Fruit fly (Drosophila melanogaster) whole organism, embryonic: Measurements from ENCODE around the gene SK.
A peak's percentile ranks its signal among the peaks of the same experiment; 100 is the strongest.

Source experiments
- Ada2b ChIP-seq: fragments of 200-800 bp; sonication (Bioruptor generic); IDR thresholded peaks from 2 replicates; pipeline ENCODE4 v1.3.6; 2022; ENCODE audit warnings: missing biosample characterization, missing genetic modification characterization
- Atf3 ChIP-seq: fragments of 200-800 bp; sonication (Bioruptor generic); optimal IDR thresholded peaks from 3 replicates; lab custom pipeline; 2016; ENCODE audit warnings: missing biosample characterization, missing genetic modification characterization
- Blimp-1 ChIP-seq: fragments of 200-800 bp; sonication (Bioruptor generic); optimal IDR thresholded peaks from 3 replicates; lab custom pipeline; 2018; ENCODE audit warnings: missing biosample characterization, missing genetic modification characterization, mild to moderate bottlenecking, moderate library complexity, missing genetic modification reagents
- Bteb2 ChIP-seq: fragments of 200-800 bp; sonication (Bioruptor generic); optimal IDR thresholded peaks from 2 replicates; lab custom pipeline; 2016; ENCODE audit warnings: missing biosample characterization, missing genetic modification characterization
- CG10321 ChIP-seq: fragments of 200-800 bp; sonication (Bioruptor generic); IDR thresholded peaks from 2 replicates; pipeline ENCODE4 v1.3.6; 2022; ENCODE audit warnings: missing biosample characterization, missing genetic modification characterization
- CG12104 ChIP-seq: fragments of 200-800 bp; sonication (Bioruptor generic); optimal IDR thresholded peaks from 3 replicates; lab custom pipeline; 2016; ENCODE audit warnings: missing biosample characterization, missing genetic modification characterization
- CG12391 ChIP-seq: fragments of 200-800 bp; sonication (Bioruptor generic); optimal IDR thresholded peaks from 3 replicates; lab custom pipeline; 2018; ENCODE audit warnings: missing biosample characterization, mild to moderate bottlenecking, missing genetic modification characterization, moderate library complexity
- CG14050 ChIP-seq: fragments of 200-800 bp; sonication (Bioruptor generic); IDR thresholded peaks from 3 replicates; pipeline ENCODE4 v1.3.6; 2022; ENCODE audit warnings: missing biosample characterization, missing genetic modification characterization
- CG17385 ChIP-seq: fragments of 200-800 bp; sonication (Bioruptor generic); optimal IDR thresholded peaks from 3 replicates; lab custom pipeline; 2018; ENCODE audit warnings: missing biosample characterization, mild to moderate bottlenecking, missing genetic modification characterization
- CG2875 ChIP-seq: fragments of 200-800 bp; sonication (Bioruptor generic); optimal IDR thresholded peaks from 2 replicates; lab custom pipeline; 2017; ENCODE audit warnings: missing biosample characterization, mild to moderate bottlenecking, missing genetic modification characterization, missing genetic modification reagents
- CG3065 ChIP-seq: fragments of 200-800 bp; sonication (Bioruptor generic); optimal IDR thresholded peaks from 2 replicates; lab custom pipeline; 2016; ENCODE audit warnings: missing biosample characterization, missing genetic modification characterization
- CG31365 ChIP-seq: fragments of 200-800 bp; sonication (Bioruptor generic); optimal IDR thresholded peaks from 2 replicates; lab custom pipeline; 2018; ENCODE audit warnings: missing biosample characterization, mild to moderate bottlenecking, missing genetic modification characterization
- CG3163 ChIP-seq: fragments of 200-800 bp; sonication (Bioruptor generic); optimal IDR thresholded peaks from 3 replicates; lab custom pipeline; 2016; ENCODE audit warnings: missing biosample characterization, missing genetic modification characterization
- CG34224 ChIP-seq: fragments of 200-800 bp; sonication (Bioruptor generic); IDR thresholded peaks from 3 replicates; pipeline ENCODE4 v1.3.6; 2022; ENCODE audit warnings: missing biosample characterization, missing genetic modification characterization; ENCODE audit not compliant: partially characterized antibody
- CG34376 ChIP-seq: fragments of 200-800 bp; sonication (Bioruptor generic); optimal IDR thresholded peaks from 2 replicates; lab custom pipeline; 2018; ENCODE audit warnings: missing biosample characterization, mild to moderate bottlenecking, missing genetic modification characterization
- CG3995 ChIP-seq: fragments of 200-800 bp; sonication (Bioruptor generic); optimal IDR thresholded peaks from 3 replicates; lab custom pipeline; 2016; ENCODE audit warnings: missing biosample characterization, missing genetic modification characterization
- CG4820 ChIP-seq: fragments of 200-800 bp; sonication (Bioruptor generic); optimal IDR thresholded peaks from 3 replicates; lab custom pipeline; 2016; ENCODE audit warnings: missing biosample characterization, missing genetic modification characterization
- CG6272 ChIP-seq: fragments of 200-800 bp; sonication (Bioruptor generic); IDR thresholded peaks from 2 replicates; pipeline ENCODE4 v1.3.6; 2022; ENCODE audit warnings: missing biosample characterization, missing genetic modification characterization
- CG9437 ChIP-seq: fragments of 200-800 bp; sonication (Bioruptor generic); optimal IDR thresholded peaks from 2 replicates; lab custom pipeline; 2018; ENCODE audit warnings: missing biosample characterization, mild to moderate bottlenecking, missing genetic modification characterization
- CG9727 ChIP-seq: fragments of 200-800 bp; sonication (Bioruptor generic); optimal IDR thresholded peaks from 3 replicates; lab custom pipeline; 2017; ENCODE audit warnings: missing biosample characterization, mild to moderate bottlenecking, missing genetic modification characterization
- Dll ChIP-seq: fragments of 200-800 bp; sonication (Bioruptor generic); IDR thresholded peaks from 4 replicates; pipeline ENCODE4 v1.3.6; 2022; ENCODE audit warnings: missing biosample characterization, missing genetic modification characterization; ENCODE audit not compliant: partially characterized antibody
- Drgx ChIP-seq: fragments of 200-800 bp; sonication (Bioruptor generic); IDR thresholded peaks from 2 replicates; pipeline ENCODE4 v1.3.6; 2022; ENCODE audit warnings: missing biosample characterization, missing genetic modification characterization
- Ets65A ChIP-seq: fragments of 200-800 bp; sonication (Bioruptor generic); peaks from one replicate; lab custom pipeline; 2016; ENCODE audit warnings: missing biosample characterization, missing genetic modification characterization
- Gug ChIP-seq: fragments of 200-800 bp; sonication (Bioruptor generic); IDR thresholded peaks from 4 replicates; pipeline ENCODE4 v1.3.6; 2022; ENCODE audit warnings: missing biosample characterization, missing genetic modification characterization
- H15 ChIP-seq: fragments of 200-800 bp; sonication (Bioruptor generic); IDR thresholded peaks from 3 replicates; pipeline ENCODE4 v1.3.6; 2022; ENCODE audit warnings: missing biosample characterization, missing genetic modification characterization
- Hmx ChIP-seq: fragments of 200-800 bp; sonication (Bioruptor generic); optimal IDR thresholded peaks from 2 replicates; lab custom pipeline; 2016; ENCODE audit warnings: missing biosample characterization, missing genetic modification characterization
- Mad ChIP-seq: fragments of 200-800 bp; sonication (Bioruptor generic); optimal IDR thresholded peaks from 2 replicates; lab custom pipeline; 2016; ENCODE audit warnings: missing biosample characterization, missing genetic modification characterization
- Opbp ChIP-seq: fragments of 200-800 bp; sonication (Bioruptor generic); IDR thresholded peaks from 3 replicates; pipeline ENCODE4 v1.3.6; 2022; ENCODE audit warnings: missing biosample characterization, missing genetic modification characterization; ENCODE audit not compliant: partially characterized antibody
- Sox102F ChIP-seq: fragments of 200-800 bp; sonication (Bioruptor generic); optimal IDR thresholded peaks from 2 replicates; lab custom pipeline; 2018; ENCODE audit warnings: missing biosample characterization, mild to moderate bottlenecking, missing genetic modification characterization, moderate library complexity
- Xbp1 ChIP-seq: fragments of 200-800 bp; sonication (Bioruptor generic); optimal IDR thresholded peaks from 3 replicates; lab custom pipeline; 2016; ENCODE audit warnings: missing biosample characterization, mild to moderate bottlenecking, missing genetic modification characterization
- bab2 ChIP-seq: fragments of 200-800 bp; sonication (Bioruptor generic); optimal IDR thresholded peaks from 2 replicates; lab custom pipeline; 2016; ENCODE audit warnings: missing biosample characterization, missing genetic modification characterization
- chif ChIP-seq, 2 experiments: fragments of 200-800 bp; sonication (Bioruptor generic); optimal IDR thresholded peaks; 3 replicates each; lab custom pipeline; 2016; ENCODE audit warnings: missing biosample characterization in 2 of 2, missing genetic modification characterization in 2 of 2
- chm ChIP-seq: fragments of 200-800 bp; sonication (Bioruptor generic); IDR thresholded peaks from 2 replicates; pipeline ENCODE4 v1.3.6; 2022; ENCODE audit warnings: missing biosample characterization, missing genetic modification characterization
- corto ChIP-seq: fragments of 200-800 bp; sonication (Bioruptor generic); optimal IDR thresholded peaks from 2 replicates; lab custom pipeline; 2016; ENCODE audit warnings: missing biosample characterization, mild to moderate bottlenecking, missing genetic modification characterization, moderate library complexity
- da ChIP-seq: fragments of 200-800 bp; sonication (Bioruptor generic); optimal IDR thresholded peaks from 2 replicates; lab custom pipeline; 2016; ENCODE audit warnings: missing biosample characterization, missing genetic modification characterization
- dmrt99B ChIP-seq: fragments of 200-800 bp; sonication (Bioruptor generic); optimal IDR thresholded peaks from 2 replicates; lab custom pipeline; 2018; ENCODE audit warnings: missing biosample characterization, mild to moderate bottlenecking, missing genetic modification characterization, moderate library complexity
- dpn ChIP-seq, 2 experiments: fragments of 200-800 bp; sonication (Bioruptor generic); optimal IDR thresholded peaks; 3 replicates each; lab custom pipeline; 2016; ENCODE audit warnings: missing biosample characterization in 2 of 2, missing genetic modification characterization in 2 of 2
- esg ChIP-seq: fragments of 200-800 bp; sonication (Bioruptor generic); conservative IDR thresholded peaks from 2 replicates; pipeline ENCODE4 v1.3.6; 2022; ENCODE audit warnings: missing biosample characterization, missing genetic modification characterization
- fru ChIP-seq: fragments of >200 bp; optimal IDR thresholded peaks from 2 replicates; lab custom pipeline; 2017
- h ChIP-seq: fragments of >200 bp; optimal IDR thresholded peaks from 2 replicates; lab custom pipeline; 2017
- ham ChIP-seq: fragments of 200-800 bp; sonication (Bioruptor generic); IDR thresholded peaks from 2 replicates; pipeline ENCODE4 v1.3.6; 2022; ENCODE audit warnings: missing biosample characterization, missing genetic modification characterization
- inv ChIP-seq: fragments of 200-800 bp; sonication (Bioruptor generic); IDR thresholded peaks from 2 replicates; pipeline ENCODE4 v1.3.6; 2022; ENCODE audit warnings: missing biosample characterization, missing genetic modification characterization; ENCODE audit not compliant: partially characterized antibody
- lmd ChIP-seq: fragments of 200-800 bp; sonication (Bioruptor generic); IDR thresholded peaks from 2 replicates; pipeline ENCODE4 v1.3.6; 2022; ENCODE audit warnings: missing biosample characterization, missing genetic modification characterization
- onecut ChIP-seq: fragments of 200-800 bp; sonication (Bioruptor generic); IDR thresholded peaks from 2 replicates; pipeline ENCODE4 v1.3.6; 2022; ENCODE audit warnings: missing biosample characterization, missing genetic modification characterization
- pb ChIP-seq: fragments of 200-800 bp; sonication (Bioruptor generic); optimal IDR thresholded peaks from 3 replicates; lab custom pipeline; 2016; ENCODE audit warnings: missing biosample characterization, missing genetic modification characterization
- pfk ChIP-seq: fragments of 200-800 bp; sonication (Bioruptor generic); optimal IDR thresholded peaks from 2 replicates; lab custom pipeline; 2018; ENCODE audit warnings: missing biosample characterization, mild to moderate bottlenecking, missing genetic modification characterization, moderate library complexity
- phol ChIP-seq: fragments of 200-800 bp; sonication (Bioruptor generic); optimal IDR thresholded peaks from 3 replicates; lab custom pipeline; 2018; ENCODE audit warnings: missing biosample characterization, mild to moderate bottlenecking, missing genetic modification characterization, moderate library complexity
- pnt ChIP-seq: fragments of 200-800 bp; sonication (Bioruptor generic); optimal IDR thresholded peaks from 3 replicates; lab custom pipeline; 2016; ENCODE audit warnings: missing biosample characterization, missing genetic modification characterization
- prd ChIP-seq, 3 experiments: fragments of >200 bp in 2 of 3; fragments of 200-800 bp in 1 of 3; sonication (Bioruptor generic) in 1 of 3; optimal IDR thresholded peaks in 2 of 3; IDR thresholded peaks in 1 of 3; 2 replicates in 2 of 3; 3 replicates in 1 of 3; pipeline versions ENCODE4 v1.3.6 to Lab custom; 2017 to 2022; ENCODE audit warnings: missing biosample characterization in 1 of 3, missing genetic modification characterization in 1 of 3
- rib ChIP-seq: fragments of 200-800 bp; sonication (Bioruptor generic); IDR thresholded peaks from 2 replicates; pipeline ENCODE4 v1.3.6; 2022; ENCODE audit warnings: missing biosample characterization, missing genetic modification characterization
- seq ChIP-seq: fragments of 200-800 bp; sonication (Bioruptor generic); IDR thresholded peaks from 2 replicates; pipeline ENCODE4 v1.3.6; 2022; ENCODE audit warnings: missing biosample characterization, missing genetic modification characterization

The SK gene

DNA sequence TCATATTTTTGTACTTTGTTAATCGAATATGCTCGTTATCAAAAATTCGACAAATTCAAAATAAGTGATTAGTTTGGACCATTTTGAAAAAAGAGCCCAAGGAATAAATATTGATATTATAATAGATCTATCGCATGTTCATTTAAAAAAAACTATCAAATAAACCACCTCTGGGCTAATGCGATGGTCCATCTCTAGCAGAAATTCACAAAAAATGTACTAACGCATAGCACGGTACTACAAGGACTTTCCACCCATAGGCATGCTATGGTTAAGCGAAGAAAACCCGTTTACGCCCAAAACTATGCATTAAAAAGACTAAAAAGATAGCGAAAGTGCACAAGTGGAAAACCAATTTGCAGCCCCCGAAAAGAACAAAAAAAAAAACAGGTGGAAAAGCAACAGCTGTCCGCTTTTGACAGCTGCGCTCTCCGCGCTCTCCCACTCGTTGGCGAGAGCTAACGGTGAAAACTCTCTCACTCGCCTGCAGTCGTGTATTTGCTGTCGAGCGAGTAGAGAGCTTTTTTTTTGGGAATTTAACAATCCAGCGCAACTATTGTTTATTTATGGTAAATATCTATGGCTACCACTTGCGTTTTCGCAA is 7.7 kb upstream of the SK start, which contains the start of gene CanB (continued):
- TF ChIP-seq ham (GFP tag; lab: Robert Waterston, UW) (no peak), Hmx (GFP tag; lab: Kevin White, UChicago) (no peak), CG12391 (peak; percentile 26), chif (GFP tag; optimal IDR thresholded peaks at IDR 0.05; lab: Kevin White, UChicago) (peak in 1 of 2 experiments; percentile 2), CG3995 (GFP tag; lab: Kevin White, UChicago) (peak; percentile 38), onecut (GFP tag; lab: Robert Waterston, UW) (no peak), CG14050 (GFP tag; lab: Robert Waterston, UW) (no peak), CG34376 (GFP tag; lab: Kevin White, UChicago) (no peak), h (no peak), dmrt99B (tag; lab: Kevin White, UChicago) (no peak), CG31365 (no peak), phol (tag; lab: Kevin White, UChicago) (peak; percentile 18), CG3065 (GFP tag; lab: Kevin White, UChicago) (no peak), H15 (GFP tag; lab: Robert Waterston, UW) (no peak), CG3163 (GFP tag; lab: Kevin White, UChicago) (peak; percentile 2), prd (optimal IDR thresholded peaks at IDR 0.05; lab: Kevin White, UChicago) (no peak), prd (GFP tag; IDR thresholded peaks at IDR 0.05; lab: Robert Waterston, UW) (0 out of 3 replicates have a peak, but pooled peaks have one; percentile 36), Bteb2 (GFP tag; lab: Kevin White, UChicago) (no peak), Opbp (peak; percentile 53; the same call in 2 of the 3 replicates), Drgx (GFP tag; lab: Robert Waterston, UW) (no peak), Mad (GFP tag; lab: Kevin White, UChicago) (no peak), CG9727 (GFP tag; lab: Kevin White, UChicago) (no peak), Ada2b (no peak), Dll (GFP tag; lab: Robert Waterston, UW) (peak; percentile 74), CG10321 (GFP tag; lab: Robert Waterston, UW) (no peak), Blimp-1 (GFP tag; lab: Kevin White, UChicago) (peak; percentile 66), lmd (GFP tag; lab: Robert Waterston, UW) (0 out of 2 replicates have a peak, but pooled peaks have one; percentile 10), fru (lab: Kevin White, UChicago) (no peak), Xbp1 (peak; percentile 19), CG12104 (GFP tag; lab: Kevin White, UChicago) (no peak), CG17385 (GFP tag; lab: Kevin White, UChicago) (no peak), chm (GFP tag; lab: Robert Waterston, UW) (no peak), Gug (GFP tag; lab: Robert Waterston, UW) (no peak), CG4820 (GFP tag; lab: Kevin White, UChicago) (no peak), esg (no peak), Sox102F (GFP tag; lab: Kevin White, UChicago) (peak; percentile 23), rib (GFP tag; lab: Robert Waterston, UW) (no peak), CG9437 (GFP tag; lab: Kevin White, UChicago) (no peak), seq (GFP tag; lab: Robert Waterston, UW) (no peak), CG2875 (GFP tag; lab: Kevin White, UChicago) (no peak), inv (peak; percentile 38; the same call in 1 of the 2 replicates), CG34224 (GFP tag; lab: Robert Waterston, UW) (peak; percentile 55; the same call in 1 of the 3 replicates), bab2 (GFP tag; lab: Kevin White, UChicago) (no peak), corto (GFP tag; lab: Kevin White, UChicago) (no peak), Atf3 (GFP tag; lab: Kevin White, UChicago) (no peak), Ets65A (no peak), dpn (GFP tag; optimal IDR thresholded peaks at IDR 0.05; lab: Kevin White, UChicago) (no peak), da (GFP tag; lab: Kevin White, UChicago) (no peak), pb (GFP tag; lab: Kevin White, UChicago) (no peak), CG6272 (GFP tag; lab: Robert Waterston, UW) (no peak), pfk (GFP tag; lab: Kevin White, UChicago) (no peak), pnt (no peak)
